Fruit fly (Drosophila melanogaster) whole organism, prepupa: ENCODE results near the gene CG8892.
A peak's percentile ranks its signal among the peaks of the same experiment; 100 is the strongest.

Source experiments
- Blimp-1 ChIP-seq: fragments of 200-800 bp; sonication (Bioruptor generic); optimal IDR thresholded peaks from 3 replicates; lab custom pipeline; 2017; ENCODE audit warnings: missing biosample characterization, missing genetic modification characterization, mild to moderate bottlenecking, moderate library complexity, missing genetic modification reagents
- CG10631 ChIP-seq: fragments of 200-800 bp; sonication (Bioruptor generic); optimal IDR thresholded peaks from 2 replicates; lab custom pipeline; 2016; ENCODE audit warnings: missing biosample characterization, missing genetic modification characterization
- CG10669 ChIP-seq: fragments of 200-800 bp; sonication (Bioruptor generic); optimal IDR thresholded peaks from 3 replicates; lab custom pipeline; 2018; ENCODE audit warnings: missing biosample characterization, mild to moderate bottlenecking, missing genetic modification characterization, moderate library complexity
- CG11294 ChIP-seq: fragments of 200-800 bp; sonication (Bioruptor generic); IDR thresholded peaks from 2 replicates; pipeline ENCODE4 v1.3.6; 2022; ENCODE audit warnings: missing biosample characterization, missing genetic modification characterization
- CG15336 ChIP-seq: fragments of 200-800 bp; sonication (Bioruptor generic); IDR thresholded peaks from 2 replicates; pipeline ENCODE4 v1.3.6; 2022; ENCODE audit warnings: missing biosample characterization, missing genetic modification characterization
- CG1621 ChIP-seq: fragments of 200-800 bp; sonication (Bioruptor generic); optimal IDR thresholded peaks from 3 replicates; lab custom pipeline; 2018; ENCODE audit warnings: missing biosample characterization, mild to moderate bottlenecking, missing genetic modification characterization
- CG16779 ChIP-seq: fragments of 200-800 bp; sonication (Bioruptor generic); optimal IDR thresholded peaks from 3 replicates; lab custom pipeline; 2017; ENCODE audit warnings: missing biosample characterization, mild to moderate bottlenecking, missing genetic modification characterization
- CG3032 ChIP-seq: fragments of 200-800 bp; optimal IDR thresholded peaks from 2 replicates; lab custom pipeline; 2019; ENCODE audit warnings: missing biosample characterization, mild to moderate bottlenecking, missing genetic modification characterization, moderate library complexity
- CG34406 ChIP-seq: fragments of 200-800 bp; sonication (Bioruptor generic); optimal IDR thresholded peaks from 3 replicates; lab custom pipeline; 2016; ENCODE audit warnings: missing biosample characterization, missing genetic modification characterization
- CG6163 ChIP-seq: fragments of 200-800 bp; sonication (Bioruptor generic); IDR thresholded peaks from 3 replicates; pipeline ENCODE4 v1.3.6; 2022; ENCODE audit warnings: missing biosample characterization, missing genetic modification characterization
- CG6276 ChIP-seq: fragments of 200-800 bp; sonication (Bioruptor generic); optimal IDR thresholded peaks from 2 replicates; lab custom pipeline; 2017; ENCODE audit warnings: missing biosample characterization, mild to moderate bottlenecking, missing genetic modification characterization
- CG6854 ChIP-seq: fragments of 200-800 bp; sonication (Bioruptor generic); optimal IDR thresholded peaks from 2 replicates; lab custom pipeline; 2017; ENCODE audit warnings: missing biosample characterization, mild to moderate bottlenecking, missing genetic modification characterization
- CG7368 ChIP-seq: fragments of 200-800 bp; sonication (Bioruptor generic); optimal IDR thresholded peaks from 3 replicates; lab custom pipeline; 2016; ENCODE audit warnings: missing biosample characterization, missing genetic modification characterization
- CG8119 ChIP-seq: fragments of 200-800 bp; sonication (Bioruptor generic); IDR thresholded peaks from 3 replicates; pipeline ENCODE4 v1.3.6; 2022; ENCODE audit warnings: missing biosample characterization, missing genetic modification characterization
- CG8632 ChIP-seq: fragments of 200-800 bp; sonication (Bioruptor generic); optimal IDR thresholded peaks from 3 replicates; lab custom pipeline; 2016; ENCODE audit warnings: missing biosample characterization, missing genetic modification characterization
- CG9139 ChIP-seq: fragments of 200-800 bp; sonication (Bioruptor generic); optimal IDR thresholded peaks from 3 replicates; lab custom pipeline; 2017; ENCODE audit warnings: missing biosample characterization, mild to moderate bottlenecking, missing genetic modification characterization
- Eip75B ChIP-seq: fragments of 200-800 bp; sonication (Bioruptor generic); optimal IDR thresholded peaks from 3 replicates; lab custom pipeline; 2016; ENCODE audit warnings: missing biosample characterization, missing genetic modification characterization
- Eip78C ChIP-seq: fragments of 200-800 bp; sonication (Bioruptor generic); peaks from one replicate; lab custom pipeline; 2016; ENCODE audit warnings: missing biosample characterization, missing genetic modification characterization
- Eip93F ChIP-seq: fragments of 200-800 bp; sonication (Bioruptor generic); optimal IDR thresholded peaks from 2 replicates; lab custom pipeline; 2016; ENCODE audit warnings: missing biosample characterization, mild to moderate bottlenecking, missing genetic modification characterization
- Ets21C ChIP-seq: fragments of 200-800 bp; sonication (Bioruptor generic); optimal IDR thresholded peaks from 3 replicates; lab custom pipeline; 2016; ENCODE audit warnings: missing biosample characterization, missing genetic modification characterization
- Gug ChIP-seq: fragments of 200-800 bp; sonication (Bioruptor generic); IDR thresholded peaks from 2 replicates; pipeline ENCODE4 v1.3.6; 2022; ENCODE audit warnings: missing biosample characterization, missing genetic modification characterization
- Hr39 ChIP-seq: fragments of 200-800 bp; sonication (Bioruptor generic); optimal IDR thresholded peaks from 2 replicates; lab custom pipeline; 2016; ENCODE audit warnings: missing biosample characterization, missing genetic modification characterization
- Hr4 ChIP-seq: fragments of 200-800 bp; sonication (Bioruptor generic); optimal IDR thresholded peaks from 3 replicates; lab custom pipeline; 2016; ENCODE audit warnings: missing biosample characterization, missing genetic modification characterization
- Met ChIP-seq: fragments of 200-800 bp; sonication (Bioruptor generic); optimal IDR thresholded peaks from 3 replicates; lab custom pipeline; 2016; ENCODE audit warnings: missing biosample characterization, missing genetic modification characterization
- OdsH ChIP-seq: fragments of 200-800 bp; sonication (Bioruptor generic); optimal IDR thresholded peaks from 3 replicates; lab custom pipeline; 2016; ENCODE audit warnings: missing biosample characterization, missing genetic modification characterization
- Smox ChIP-seq: fragments of 200-800 bp; sonication (Bioruptor generic); optimal IDR thresholded peaks from 3 replicates; lab custom pipeline; 2016; ENCODE audit warnings: missing biosample characterization, missing genetic modification characterization
- achi ChIP-seq: fragments of 200-800 bp; sonication (Bioruptor generic); optimal IDR thresholded peaks from 3 replicates; lab custom pipeline; 2016; ENCODE audit warnings: missing biosample characterization, missing genetic modification characterization
- acj6 ChIP-seq: fragments of 200-800 bp; sonication (Bioruptor generic); optimal IDR thresholded peaks from 3 replicates; lab custom pipeline; 2016; ENCODE audit warnings: missing biosample characterization, missing genetic modification characterization
- dsx ChIP-seq: fragments of 200-800 bp; optimal IDR thresholded peaks from 3 replicates; lab custom pipeline; 2019; ENCODE audit warnings: missing biosample characterization, mild to moderate bottlenecking, missing genetic modification characterization, moderate library complexity; ENCODE audit not compliant: poor library complexity, severe bottlenecking
- eg ChIP-seq: fragments of 200-800 bp; sonication (Bioruptor generic); IDR thresholded peaks from 3 replicates; pipeline ENCODE4 v1.3.6; 2022; ENCODE audit warnings: missing biosample characterization, missing genetic modification characterization
- fd85E ChIP-seq: fragments of 200-800 bp; sonication (Bioruptor generic); optimal IDR thresholded peaks from 3 replicates; lab custom pipeline; 2016; ENCODE audit warnings: missing biosample characterization, missing genetic modification characterization
- fkh ChIP-seq: fragments of 200-800 bp; sonication (Bioruptor generic); optimal IDR thresholded peaks from 3 replicates; lab custom pipeline; 2017; ENCODE audit warnings: missing biosample characterization, mild to moderate bottlenecking, missing genetic modification characterization, moderate library complexity
- lz ChIP-seq: fragments of 200-800 bp; sonication (Bioruptor generic); optimal IDR thresholded peaks from 3 replicates; lab custom pipeline; 2016; ENCODE audit warnings: missing biosample characterization, missing genetic modification characterization
- pdm3 ChIP-seq: fragments of 200-800 bp; sonication (Bioruptor generic); optimal IDR thresholded peaks from 3 replicates; lab custom pipeline; 2016; ENCODE audit warnings: missing biosample characterization, missing genetic modification characterization
- salr ChIP-seq, 2 experiments: fragments of 200-800 bp; sonication (Bioruptor generic); optimal IDR thresholded peaks; 3 replicates each; lab custom pipeline; 2016 to 2018; ENCODE audit warnings: missing biosample characterization in 2 of 2, missing genetic modification characterization in 2 of 2, mild to moderate bottlenecking in 1 of 2
- spab ChIP-seq: fragments of 200-800 bp; sonication (Bioruptor generic); optimal IDR thresholded peaks from 2 replicates; lab custom pipeline; 2017; ENCODE audit warnings: missing biosample characterization, mild to moderate bottlenecking, missing genetic modification characterization, missing genetic modification reagents
- ss ChIP-seq, 2 experiments: fragments of 200-800 bp; sonication (Bioruptor generic); optimal IDR thresholded peaks; 2 replicates in 1 of 2; 3 replicates in 1 of 2; lab custom pipeline; 2017 to 2018; ENCODE audit warnings: mild to moderate bottlenecking in 2 of 2, missing biosample characterization in 2 of 2, missing genetic modification characterization in 2 of 2, moderate library complexity in 1 of 2
- svp ChIP-seq: fragments of 200-800 bp; sonication (Bioruptor generic); peaks from one replicate; lab custom pipeline; 2016; ENCODE audit warnings: missing biosample characterization, missing genetic modification characterization
- topi ChIP-seq: fragments of 200-800 bp; sonication (Bioruptor generic); optimal IDR thresholded peaks from 3 replicates; lab custom pipeline; 2016; ENCODE audit warnings: missing biosample characterization, missing genetic modification characterization
- vri ChIP-seq: fragments of 200-800 bp; sonication (Bioruptor generic); optimal IDR thresholded peaks from 3 replicates; lab custom pipeline; 2016; ENCODE audit warnings: missing biosample characterization, mild to moderate bottlenecking, missing genetic modification characterization

The CG8892 gene

DNA sequence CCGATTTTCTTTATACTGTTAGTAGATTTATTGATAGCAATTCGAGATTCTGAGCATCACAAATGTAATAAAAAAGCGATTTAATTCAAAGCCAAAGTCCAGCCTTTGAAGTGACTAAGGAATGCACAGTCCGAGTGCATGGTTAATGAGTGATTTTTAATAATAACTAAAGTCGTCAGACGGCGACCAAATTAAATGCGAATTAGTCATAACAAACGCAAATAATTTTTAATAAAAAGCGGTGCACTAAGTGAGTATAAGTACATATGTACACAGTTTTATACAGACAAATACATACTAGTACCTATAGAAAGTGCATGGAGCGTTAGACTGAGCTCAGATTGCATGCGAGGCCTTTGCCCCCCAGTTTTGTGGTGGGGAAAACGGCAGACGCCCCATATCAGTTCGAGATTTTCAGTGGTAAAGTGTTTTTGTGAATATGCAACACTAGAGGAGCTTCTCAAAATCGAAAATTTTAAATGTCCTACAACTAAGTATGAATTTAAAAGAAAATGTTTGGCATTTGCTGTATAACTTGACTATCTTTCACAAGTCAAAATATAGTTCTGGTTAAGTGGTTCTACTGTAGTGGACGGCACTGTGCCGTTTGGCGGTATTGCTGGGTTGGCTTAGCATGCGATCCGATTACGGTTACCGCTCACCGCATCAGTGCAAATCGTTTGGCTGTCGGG is 21.5 kb upstream of the CG8892 start (continued):
- TF ChIP-seq Blimp-1 (GFP tag; lab: Kevin White, UChicago) (no peak), spab (GFP tag; lab: Kevin White, UChicago) (no peak), CG6276 (GFP tag; lab: Kevin White, UChicago) (peak; percentile 63), topi (GFP tag; lab: Kevin White, UChicago) (peak; percentile 2), Gug (GFP tag; lab: Robert Waterston, UW) (peak; percentile 27; the same call in 1 of the 2 replicates), lz (GFP tag; lab: Kevin White, UChicago) (peak; percentile 42), CG1621 (tag; lab: Kevin White, UChicago) (no peak), Eip93F (GFP tag; lab: Kevin White, UChicago) (no peak), fd85E (GFP tag; lab: Kevin White, UChicago) (no peak), CG10631 (GFP tag; lab: Kevin White, UChicago) (peak; percentile 15), vri (peak; percentile 45), Ets21C (GFP tag; lab: Kevin White, UChicago) (no peak), CG9139 (GFP tag; lab: Kevin White, UChicago) (no peak), Hr39 (GFP tag; lab: Kevin White, UChicago) (peak; percentile 39), Met (GFP tag; lab: Kevin White, UChicago) (peak; percentile 17), pdm3 (GFP tag; lab: Kevin White, UChicago) (peak; percentile 47), fkh (GFP tag; lab: Kevin White, UChicago) (no peak), CG16779 (no peak), Smox (GFP tag; lab: Kevin White, UChicago) (no peak), CG6854 (GFP tag; lab: Kevin White, UChicago) (no peak), CG3032 (tag; lab: Kevin White, UChicago) (no peak), CG7368 (GFP tag; lab: Kevin White, UChicago) (no peak), Eip75B (GFP tag; lab: Kevin White, UChicago) (no peak), OdsH (GFP tag; lab: Kevin White, UChicago) (peak; percentile 54), CG10669 (no peak), ss (GFP tag; optimal IDR thresholded peaks at IDR 0.05; lab: Kevin White, UChicago) (no peak), CG8632 (GFP tag; lab: Kevin White, UChicago) (no peak)

DNA sequence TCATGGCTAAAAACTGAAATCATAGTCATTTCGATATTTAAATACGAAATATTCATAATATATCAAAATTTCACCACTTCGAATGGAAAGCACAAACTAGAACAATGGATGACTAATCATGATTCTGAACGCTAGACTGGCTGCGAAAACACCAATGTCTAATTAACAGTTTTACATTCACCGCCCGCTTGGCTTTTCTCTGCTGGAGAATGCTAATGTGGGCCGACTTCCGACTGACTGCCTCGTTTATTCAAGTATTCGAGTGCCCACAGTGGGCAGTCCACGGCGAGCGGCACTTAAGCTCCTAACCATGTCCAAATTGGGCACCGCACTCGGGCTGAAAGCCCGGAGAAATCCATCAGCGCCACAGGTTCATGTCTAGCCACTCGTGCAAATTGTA is 20.6 kb upstream of the CG8892 start:
- peak; percentile 21 for TF ChIP-seq Eip78C (GFP tag; lab: Kevin White, UChicago)
- TF ChIP-seq CG8119 (GFP tag; lab: Robert Waterston, UW), result no peak
- TF ChIP-seq svp (GFP tag; lab: Kevin White, UChicago), result peak; percentile 52

DNA sequence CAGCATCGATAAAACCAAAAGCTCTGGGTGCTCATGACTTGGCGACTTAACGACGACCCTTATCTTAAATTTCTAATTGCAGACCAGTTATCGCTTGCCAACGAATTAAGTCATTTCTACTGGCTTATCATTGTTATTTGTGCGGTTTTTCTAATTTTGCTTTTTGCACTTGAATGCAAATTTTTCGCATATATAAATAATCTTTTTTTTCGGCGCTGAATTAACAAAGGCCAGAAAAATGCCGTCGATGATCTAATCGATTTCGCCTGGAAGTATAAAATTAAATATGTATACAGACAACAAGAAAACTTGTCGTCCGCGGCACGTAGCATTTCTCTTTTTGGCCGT is 20.2 kb upstream of the CG8892 start:
- TF ChIP-seq spab (GFP tag; lab: Kevin White, UChicago) (no peak), vri (peak; percentile 90), CG34406 (GFP tag; lab: Kevin White, UChicago) (no peak)

DNA sequence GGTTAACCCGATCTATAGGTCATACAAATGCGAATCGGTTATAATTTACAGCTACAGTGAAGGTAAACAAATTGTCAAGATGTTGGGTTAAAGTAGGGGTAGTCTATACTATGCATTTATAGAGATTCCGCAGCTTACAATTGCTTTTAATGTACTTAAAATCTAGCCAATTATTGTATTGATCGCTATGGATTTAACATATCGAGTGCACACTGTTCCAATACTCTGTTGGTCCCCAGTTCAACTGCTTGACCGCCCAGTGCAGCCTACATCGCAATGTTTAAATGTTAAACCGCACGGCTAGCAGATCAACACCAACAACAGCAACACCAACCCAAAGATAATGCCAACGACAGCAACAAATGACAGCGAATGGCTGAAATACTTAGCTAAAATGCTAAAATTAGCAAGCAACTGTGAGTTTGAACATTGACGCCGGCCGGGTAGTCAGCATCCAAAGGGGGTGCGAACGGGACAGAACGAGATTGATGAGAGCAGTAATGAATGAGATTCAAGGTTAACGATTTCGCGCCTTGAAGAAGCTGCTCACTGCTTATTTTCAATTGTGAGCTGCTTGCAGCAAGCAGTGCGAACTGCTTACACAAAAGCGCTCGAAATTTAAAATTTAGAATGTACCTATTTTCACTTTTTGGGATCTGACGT is 19.7 kb upstream of the CG8892 start:
- TF ChIP-seq Gug (GFP tag; lab: Robert Waterston, UW), result peak; percentile 49; the same call in 1 of the 2 replicates
- TF ChIP-seq vri, result no peak
- peak; percentile 2 for TF ChIP-seq Hr4 (GFP tag; lab: Kevin White, UChicago)
- TF ChIP-seq dsx (GFP tag; lab: Kevin White, UChicago), result peak; percentile 57
- peak; percentile 7; the same call in 1 of the 2 replicates for TF ChIP-seq CG15336 (GFP tag; lab: Robert Waterston, UW)
- TF ChIP-seq eg (GFP tag; lab: Robert Waterston, UW), result peak; percentile 73
- no peak for TF ChIP-seq Eip93F (GFP tag; lab: Kevin White, UChicago)
- TF ChIP-seq CG6163 (GFP tag; lab: Robert Waterston, UW), result peak; percentile 65
- peak; percentile 9 for TF ChIP-seq OdsH (GFP tag; lab: Kevin White, UChicago)
- TF ChIP-seq acj6 (GFP tag; lab: Kevin White, UChicago), result no peak
- TF ChIP-seq svp (GFP tag; lab: Kevin White, UChicago), result peak; percentile 2
- no peak for TF ChIP-seq Smox (GFP tag; lab: Kevin White, UChicago)
- no peak for TF ChIP-seq achi (GFP tag; lab: Kevin White, UChicago)
- peak in 1 of 2 experiments; percentile 23 for TF ChIP-seq salr (GFP tag; optimal IDR thresholded peaks at IDR 0.05; lab: Kevin White, UChicago)
- TF ChIP-seq Eip75B (GFP tag; lab: Kevin White, UChicago), result no peak
- peak; percentile 62 for TF ChIP-seq CG11294 (GFP tag; lab: Robert Waterston, UW)
- TF ChIP-seq, all 60 proteins: peak for 10
